Worm (Caenorhabditis elegans): ENCODE results near the gene F44B9.5.

Gene F44B9.5

ce11 chrIII:8016438-8016837 lies at the start of gene F44B9.5:
Gene F44B9.5 (minus strand): TSS chrIII:8016538.
- TF ChIP-seq npax-4 (tag; optimal IDR thresholded peaks at IDR 0.05) (no peak), ceh-45 (GFP tag; IDR thresholded peaks at IDR 0.05) (no peak), ref-2 (tag; optimal IDR thresholded peaks at IDR 0.05) (no peak), madf-2 (tag; optimal IDR thresholded peaks at IDR 0.05) (no peak), mec-3 (tag; optimal IDR thresholded peaks at IDR 0.05; ENCODE audit: borderline replicate concordance) (no peak), ahr-1 (tag; optimal IDR thresholded peaks at IDR 0.05) (no peak), nfya-1 (tag; optimal IDR thresholded peaks at IDR 0.05) (no peak), K09A11.1 (tag; optimal IDR thresholded peaks at IDR 0.05; ENCODE audit: insufficient read depth) (no peak), unc-55 (GFP tag; optimal IDR thresholded peaks at IDR 0.05) (no peak), Y22D7AL.16 (tag; optimal IDR thresholded peaks at IDR 0.05) (no peak), tbx-2 (tag; optimal IDR thresholded peaks at IDR 0.05) (no peak), pax-1 (tag; optimal IDR thresholded peaks at IDR 0.05) (no peak), ceh-14 (tag; optimal IDR thresholded peaks at IDR 0.05) (no peak), pros-1 (tag; optimal IDR thresholded peaks at IDR 0.05) (no peak), pha-4 (tag; optimal IDR thresholded peaks at IDR 0.05) (no peak)

ce11 chrIII:8065101-8065500 lies 48.8 kb upstream of the F44B9.5 start:
- TF ChIP-seq ceh-31 (tag; optimal IDR thresholded peaks at IDR 0.05), result no peak
- no peak for TF ChIP-seq unc-3 (GFP tag; conservative IDR thresholded peaks at IDR 0.05)
- no peak for TF ChIP-seq unc-3 (tag; optimal IDR thresholded peaks at IDR 0.05)
- peak; percentile 90 for TF ChIP-seq nfya-1 (tag; optimal IDR thresholded peaks at IDR 0.05)
- no peak for TF ChIP-seq dve-1 (tag; optimal IDR thresholded peaks at IDR 0.05)
- TF ChIP-seq npax-4 (tag; optimal IDR thresholded peaks at IDR 0.05), result no peak
- TF ChIP-seq unc-55 (GFP tag; optimal IDR thresholded peaks at IDR 0.05), result no peak
- no peak for TF ChIP-seq hlh-15 (tag; optimal IDR thresholded peaks at IDR 0.05)
- TF ChIP-seq T23F11.4 (GFP tag; optimal IDR thresholded peaks at IDR 0.05), result no peak

ce11 chrIII:8063659-8064058 lies 47.3 kb upstream of the F44B9.5 start:
- TF ChIP-seq ztf-16 (tag; optimal IDR thresholded peaks at IDR 0.05) (no peak), ceh-24 (tag; optimal IDR thresholded peaks at IDR 0.05) (no peak), ets-4 (tag; optimal IDR thresholded peaks at IDR 0.05) (no peak), syd-9 (tag; optimal IDR thresholded peaks at IDR 0.05) (no peak)

ce11 chrIII:8061114-8061513 lies 44.8 kb upstream of the F44B9.5 start:
- TF ChIP-seq ceh-48 (tag; optimal IDR thresholded peaks at IDR 0.05) (no peak), tbx-7 (tag; optimal IDR thresholded peaks at IDR 0.05) (no peak), ztf-16 (tag; optimal IDR thresholded peaks at IDR 0.05) (no peak), ceh-19 (GFP tag; optimal IDR thresholded peaks at IDR 0.05) (no peak), F13H6.1 (tag; optimal IDR thresholded peaks at IDR 0.05) (no peak), unc-55 (GFP tag; optimal IDR thresholded peaks at IDR 0.05) (no peak), Y22D7AL.16 (tag; optimal IDR thresholded peaks at IDR 0.05) (no peak), pag-3 (tag; optimal IDR thresholded peaks at IDR 0.05; ENCODE audit: borderline replicate concordance) (no peak), ceh-22 (tag; optimal IDR thresholded peaks at IDR 0.05) (no peak), pha-2 (tag; optimal IDR thresholded peaks at IDR 0.05) (no peak), nfya-1 (tag; optimal IDR thresholded peaks at IDR 0.05) (no peak), fax-1 (tag; optimal IDR thresholded peaks at IDR 0.05) (no peak), unc-86 (tag; optimal IDR thresholded peaks at IDR 0.05) (no peak), ets-4 (tag; optimal IDR thresholded peaks at IDR 0.05) (no peak), madf-2 (tag; optimal IDR thresholded peaks at IDR 0.05) (no peak), C38D4.7 (GFP tag; optimal IDR thresholded peaks at IDR 0.05) (no peak), gmeb-2 (tag; optimal IDR thresholded peaks at IDR 0.05) (no peak), sox-4 (tag; optimal IDR thresholded peaks at IDR 0.05) (no peak)
